Worm (Caenorhabditis elegans): ENCODE measurements around the gene Y41D4B.17.

DNA sequence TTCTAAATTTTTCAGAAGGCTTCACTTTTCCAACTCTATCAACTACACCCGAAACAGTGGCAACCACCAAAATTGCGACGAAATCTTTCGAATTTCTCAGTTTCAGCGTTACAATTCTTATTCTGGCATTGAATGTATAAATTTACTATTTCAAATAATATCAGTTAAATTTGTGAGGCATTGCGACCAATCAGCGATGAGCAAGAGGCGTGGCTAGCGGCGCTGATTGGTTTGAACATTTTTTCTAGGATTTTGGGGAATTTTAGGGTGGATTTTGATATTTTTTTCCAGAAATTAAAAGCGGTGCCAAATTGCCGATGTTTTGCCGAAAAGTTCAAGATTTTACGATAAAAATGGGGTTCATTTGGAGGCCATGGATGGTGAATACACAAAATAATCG lies 7.7 kb downstream of the Y41D4B.17 start:
- no peak for TF ChIP-seq nhr-90 (tag; optimal IDR thresholded peaks at IDR 0.05; ENCODE audit: poor library complexity)
- TF ChIP-seq blmp-1 (tag; optimal IDR thresholded peaks at IDR 0.05): no peak
- TF ChIP-seq vab-15 (tag; optimal IDR thresholded peaks at IDR 0.05): no peak
- TF ChIP-seq jun-1 (tag; optimal IDR thresholded peaks at IDR 0.05): no peak
- no peak for TF ChIP-seq snpc-4 (tag; optimal IDR thresholded peaks at IDR 0.05)
- no peak for TF ChIP-seq mdl-1 (tag; optimal IDR thresholded peaks at IDR 0.05)
- no peak for TF ChIP-seq nhr-84 (tag; optimal IDR thresholded peaks at IDR 0.05)
- TF ChIP-seq ceh-82 (tag; optimal IDR thresholded peaks at IDR 0.05): no peak
- no peak for TF ChIP-seq lsy-2 (tag; optimal IDR thresholded peaks at IDR 0.05)
- TF ChIP-seq nhr-20 (tag; optimal IDR thresholded peaks at IDR 0.05): no peak
